Worm (Caenorhabditis elegans): ENCODE measurements around the gene ZK622.4.
A peak's percentile ranks its signal among the peaks of the same experiment; 100 is the strongest.

DNA sequence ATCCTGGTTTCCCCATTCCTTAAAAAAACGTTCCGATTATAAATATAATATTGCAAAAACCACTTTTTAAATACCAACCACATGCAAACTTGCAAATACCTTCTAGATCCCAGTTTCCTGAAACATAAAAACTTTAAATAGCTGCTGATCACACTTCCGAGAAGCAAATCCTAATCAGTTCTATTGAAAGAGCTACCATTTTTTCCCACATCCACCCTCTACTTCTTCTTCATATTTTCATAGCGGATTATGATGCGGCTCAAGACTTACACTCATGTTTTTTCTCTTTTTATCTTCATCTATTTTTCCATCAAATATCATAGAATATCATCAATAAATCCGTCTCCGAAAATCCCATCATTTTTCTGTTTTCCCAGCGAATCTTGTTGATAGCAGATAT, 34.4 kb downstream of the ZK622.4 start:
- TF ChIP-seq C04F5.9 (tag; optimal IDR thresholded peaks at IDR 0.05) (no peak), ets-5 (GFP tag; IDR thresholded peaks at IDR 0.05) (0 out of 2 replicates have a peak, but pooled peaks have one; percentile 82), ama-1 (optimal IDR thresholded peaks at IDR 0.05) (no peak)

Data from whole organism, L1 larva.